Fruit fly (Drosophila melanogaster): ENCODE data around the gene CG11786.
A peak's percentile ranks its signal among the peaks of the same experiment; 100 is the strongest.

The CG11786 gene

dm6 chr3R:25069569-25069968, 23.4 kb downstream of the CG11786 start, which contains the start of the genes Stt3B and CG11839 (continued):
- TF ChIP-seq CG14710 (tag; optimal IDR thresholded peaks at IDR 0.05), result peak; percentile 85
- peak; percentile 93 for TF ChIP-seq Sin3A (optimal IDR thresholded peaks at IDR 0.05)
- 0 out of 2 replicates have a peak, but pooled peaks have one; percentile 23 for TF ChIP-seq onecut (GFP tag; IDR thresholded peaks at IDR 0.05)
- no peak for TF ChIP-seq gsb (GFP tag; IDR thresholded peaks at IDR 0.05)
- TF ChIP-seq Meics (GFP tag; optimal IDR thresholded peaks at IDR 0.05), result no peak
- TF ChIP-seq zen2 (GFP tag; IDR thresholded peaks at IDR 0.05; ENCODE audit: partially characterized antibody), result no peak; the same call in 2 of the 3 replicates
- TF ChIP-seq crc (GFP tag; optimal IDR thresholded peaks at IDR 0.05), result peak; percentile 74
- TF ChIP-seq ato (GFP tag; IDR thresholded peaks at IDR 0.05; ENCODE audit: partially characterized antibody), result peak; percentile 69
- TF ChIP-seq nmo (GFP tag; optimal IDR thresholded peaks at IDR 0.05), result peak; percentile 88
- TF ChIP-seq CG16815 (GFP tag; optimal IDR thresholded peaks at IDR 0.05), result no peak
- TF ChIP-seq schlank (tag; optimal IDR thresholded peaks at IDR 0.05), result peak; percentile 18
- peak; percentile 79 for TF ChIP-seq gro (GFP tag; optimal IDR thresholded peaks at IDR 0.05)
- TF ChIP-seq Fer1 (GFP tag; optimal IDR thresholded peaks at IDR 0.05), result peak; percentile 76
- no peak for TF ChIP-seq CTCF (GFP tag; optimal IDR thresholded peaks at IDR 0.05)
- peak; percentile 74 for TF ChIP-seq CG13775 (GFP tag; optimal IDR thresholded peaks at IDR 0.05)
- no peak for TF ChIP-seq CG15479 (GFP tag; optimal IDR thresholded peaks at IDR 0.05)
- no peak for TF ChIP-seq Nf-YC (tag; optimal IDR thresholded peaks at IDR 0.05)
- TF ChIP-seq Neu2 (GFP tag; optimal IDR thresholded peaks at IDR 0.05; ENCODE audit: borderline replicate concordance), result peak; percentile 10
- TF ChIP-seq gsb-n (tag; optimal IDR thresholded peaks at IDR 0.05), result no peak
- TF ChIP-seq CG4424 (GFP tag; optimal IDR thresholded peaks at IDR 0.05), result peak; percentile 78
- TF ChIP-seq esg (GFP tag; conservative IDR thresholded peaks at IDR 0.05), result 0 out of 2 replicates have a peak, but pooled peaks have one; percentile 23
- peak; percentile 53 for TF ChIP-seq dmrt11E (tag; optimal IDR thresholded peaks at IDR 0.05)
- no peak for TF ChIP-seq MTF-1 (GFP tag; optimal IDR thresholded peaks at IDR 0.05; ENCODE audit: borderline replicate concordance)
- no peak for TF ChIP-seq gt (GFP tag; IDR thresholded peaks at IDR 0.05)
- peak; percentile 70 for TF ChIP-seq zfh1 (GFP tag; IDR thresholded peaks at IDR 0.05)
- TF ChIP-seq dmrt99B (tag; optimal IDR thresholded peaks at IDR 0.05), result no peak
- peak; percentile 72 for TF ChIP-seq CG15601 (tag; optimal IDR thresholded peaks at IDR 0.05)
- TF ChIP-seq gfzf (GFP tag; optimal IDR thresholded peaks at IDR 0.05), result peak; percentile 46
- TF ChIP-seq Sox100B (GFP tag; optimal IDR thresholded peaks at IDR 0.05), result peak; percentile 49
- TF ChIP-seq CG10979 (tag; optimal IDR thresholded peaks at IDR 0.05), result peak; percentile 68
- peak; percentile 66; the same call in 3 of the 4 replicates for TF ChIP-seq Gug (GFP tag; IDR thresholded peaks at IDR 0.05)
- TF ChIP-seq CG9817 (tag; optimal IDR thresholded peaks at IDR 0.05), result peak; percentile 82
- TF ChIP-seq Atf6 (GFP tag; IDR thresholded peaks at IDR 0.05), result peak; percentile 62; the same call in 1 of the 2 replicates
- 0 out of 2 replicates have a peak, but pooled peaks have one; percentile 55 for TF ChIP-seq Oaz (GFP tag; IDR thresholded peaks at IDR 0.05)
- peak; percentile 96 for TF ChIP-seq Med (GFP tag)
- TF ChIP-seq BtbVII (GFP tag; optimal IDR thresholded peaks at IDR 0.05), result no peak
- peak; percentile 64; the same call in 2 of the 4 replicates for TF ChIP-seq chinmo (GFP tag; IDR thresholded peaks at IDR 0.05; ENCODE audit: partially characterized antibody)
- no peak for TF ChIP-seq CkIIα-i1 (GFP tag; IDR thresholded peaks at IDR 0.05)
- peak; percentile 30 for TF ChIP-seq CG7987 (GFP tag; optimal IDR thresholded peaks at IDR 0.05)
- peak; percentile 81 for TF ChIP-seq shn (GFP tag; optimal IDR thresholded peaks at IDR 0.05)
- TF ChIP-seq Trl (optimal IDR thresholded peaks at IDR 0.05), result no peak
- peak; percentile 84 for TF ChIP-seq Trl (GFP tag; optimal IDR thresholded peaks at IDR 0.05)
- TF ChIP-seq CG8765 (GFP tag; IDR thresholded peaks at IDR 0.05), result no peak
- TF ChIP-seq odd (GFP tag; optimal IDR thresholded peaks at IDR 0.05), result no peak
- peak; percentile 11 for TF ChIP-seq CG7271 (tag; optimal IDR thresholded peaks at IDR 0.05)
- no peak for TF ChIP-seq Sox102F (GFP tag; optimal IDR thresholded peaks at IDR 0.05)
- peak; percentile 32 for TF ChIP-seq CG8089 (GFP tag; optimal IDR thresholded peaks at IDR 0.05)
- TF ChIP-seq CG12219 (GFP tag; optimal IDR thresholded peaks at IDR 0.05), result no peak
- peak; percentile 37 for TF ChIP-seq CG2202 (tag; optimal IDR thresholded peaks at IDR 0.05)
- no peak for TF ChIP-seq exex (tag; optimal IDR thresholded peaks at IDR 0.05)
- TF ChIP-seq crol (GFP tag; IDR thresholded peaks at IDR 0.05), result no peak

All from whole organism, embryonic.